Fruit fly (Drosophila melanogaster): ENCODE data around the gene Pop1.

The Pop1 gene

dm6 chrX:5603009-5603408 is 19.4 kb upstream of the Pop1 start:
- TF ChIP-seq CG7372 (GFP tag; IDR thresholded peaks at IDR 0.05) = 0 out of 2 replicates have a peak, but pooled peaks have one; percentile 10
- no peak for TF ChIP-seq NK7.1 (GFP tag; optimal IDR thresholded peaks at IDR 0.05)
- 0 out of 2 replicates have a peak, but pooled peaks have one; percentile 26 for TF ChIP-seq lmd (GFP tag; IDR thresholded peaks at IDR 0.05)
- peak; percentile 52 for TF ChIP-seq Med (GFP tag)
- TF ChIP-seq CG10979 (tag; optimal IDR thresholded peaks at IDR 0.05) = peak; percentile 2
- no peak for TF ChIP-seq B-H1 (GFP tag; IDR thresholded peaks at IDR 0.05)
- 0 out of 3 replicates have a peak, but pooled peaks have one; percentile 14 for TF ChIP-seq CG2889 (GFP tag; IDR thresholded peaks at IDR 0.05)
- TF ChIP-seq bsh (GFP tag; optimal IDR thresholded peaks at IDR 0.05) = peak in 1 of 2 experiments; percentile 6
- no peak for TF ChIP-seq CG9609 (GFP tag; optimal IDR thresholded peaks at IDR 0.05)
- TF ChIP-seq peb (GFP tag; IDR thresholded peaks at IDR 0.05) = no peak
- no peak for TF ChIP-seq Hr51 (GFP tag; optimal IDR thresholded peaks at IDR 0.05)
- TF ChIP-seq CG17328 (GFP tag; IDR thresholded peaks at IDR 0.05) = peak; percentile 32; the same call in 1 of the 2 replicates
- TF ChIP-seq dmrt11E (tag; optimal IDR thresholded peaks at IDR 0.05) = peak; percentile 34
- peak; percentile 27 for TF ChIP-seq Ets65A (GFP tag)
- TF ChIP-seq CG1603 (tag; optimal IDR thresholded peaks at IDR 0.05) = peak; percentile 20
- 0 out of 3 replicates have a peak, but pooled peaks have one; percentile 52 for TF ChIP-seq CG11456 (GFP tag; IDR thresholded peaks at IDR 0.05)
- peak; percentile 15 for TF ChIP-seq gem (tag; optimal IDR thresholded peaks at IDR 0.05)
- peak; percentile 4 for TF ChIP-seq CG18599 (GFP tag; optimal IDR thresholded peaks at IDR 0.05)
- TF ChIP-seq mirr (GFP tag; optimal IDR thresholded peaks at IDR 0.05) = no peak
- peak; percentile 9 for TF ChIP-seq CG2712 (tag; optimal IDR thresholded peaks at IDR 0.05)
- no peak for TF ChIP-seq prd (optimal IDR thresholded peaks at IDR 0.05)
- peak; percentile 59; the same call in 2 of the 3 replicates for TF ChIP-seq prd (GFP tag; IDR thresholded peaks at IDR 0.05)
- 0 out of 3 replicates have a peak, but pooled peaks have one; percentile 29 for TF ChIP-seq zfh1 (GFP tag; IDR thresholded peaks at IDR 0.05)
- TF ChIP-seq ken (GFP tag; IDR thresholded peaks at IDR 0.05) = no peak

DNA sequence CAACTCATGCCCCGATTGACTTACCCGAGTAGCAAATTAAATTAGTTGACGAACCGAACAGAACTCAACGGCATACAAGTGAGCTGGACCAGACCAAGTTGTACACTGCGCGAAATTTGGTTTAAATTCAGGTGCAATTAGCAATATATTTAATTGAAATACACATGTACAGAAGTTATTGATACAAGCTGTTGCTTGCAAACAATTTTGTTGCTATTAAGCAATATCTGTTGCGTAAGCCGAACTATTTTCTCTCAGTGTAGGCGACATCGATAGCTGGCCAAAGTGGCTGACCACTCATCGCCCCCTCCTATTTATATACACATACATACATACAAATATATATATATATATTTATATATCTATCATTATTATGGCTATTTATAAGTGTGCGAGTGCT is 18.3 kb upstream of the Pop1 start:
- TF ChIP-seq CG17359 (tag; optimal IDR thresholded peaks at IDR 0.05) = peak; percentile 7
- TF ChIP-seq Hsf (GFP tag; optimal IDR thresholded peaks at IDR 0.05) = peak; percentile 20
- TF ChIP-seq rib (GFP tag; IDR thresholded peaks at IDR 0.05) = 0 out of 2 replicates have a peak, but pooled peaks have one; percentile 19
- TF ChIP-seq vvl (GFP tag; IDR thresholded peaks at IDR 0.05) = peak; percentile 60; the same call in 1 of the 2 replicates
- TF ChIP-seq Meics (GFP tag; optimal IDR thresholded peaks at IDR 0.05) = peak; percentile 31
- 0 out of 2 replicates have a peak, but pooled peaks have one; percentile 9 for TF ChIP-seq esg (GFP tag; conservative IDR thresholded peaks at IDR 0.05)
- 0 out of 2 replicates have a peak, but pooled peaks have one; percentile 17 for TF ChIP-seq dan (GFP tag; IDR thresholded peaks at IDR 0.05)
- TF ChIP-seq CG13775 (GFP tag; optimal IDR thresholded peaks at IDR 0.05) = peak; percentile 41
- peak; percentile 30; the same call in 1 of the 4 replicates for TF ChIP-seq Gug (GFP tag; IDR thresholded peaks at IDR 0.05)
- no peak for TF ChIP-seq CG10543 (GFP tag; optimal IDR thresholded peaks at IDR 0.05)
- TF ChIP-seq lola (GFP tag; optimal IDR thresholded peaks at IDR 0.05) = peak in 1 of 3 experiments; percentile 48
- TF ChIP-seq CG10959 (GFP tag; IDR thresholded peaks at IDR 0.05) = peak; percentile 36; the same call in 1 of the 2 replicates
- TF ChIP-seq bab2 (GFP tag; optimal IDR thresholded peaks at IDR 0.05) = peak; percentile 28
- TF ChIP-seq CG10267 (tag; optimal IDR thresholded peaks at IDR 0.05) = peak; percentile 13
- TF ChIP-seq seq (GFP tag; IDR thresholded peaks at IDR 0.05) = peak; percentile 49; the same call in 1 of the 2 replicates
- TF ChIP-seq CG7786 (GFP tag; optimal IDR thresholded peaks at IDR 0.05) = peak; percentile 15
- TF ChIP-seq CkIIα-i1 (GFP tag; IDR thresholded peaks at IDR 0.05) = no peak
- TF ChIP-seq CG1603 (tag; optimal IDR thresholded peaks at IDR 0.05) = peak; percentile 74
- peak; percentile 45; the same call in 1 of the 3 replicates for TF ChIP-seq ci (GFP tag; IDR thresholded peaks at IDR 0.05)
- TF ChIP-seq Chrac-16 (GFP tag; optimal IDR thresholded peaks at IDR 0.05) = peak; percentile 13
- no peak for TF ChIP-seq CG8290 (GFP tag; optimal IDR thresholded peaks at IDR 0.05)
- peak in 1 of 2 experiments; percentile 67 for TF ChIP-seq CG8290 (tag; optimal IDR thresholded peaks at IDR 0.05)
- peak; percentile 31 for TF ChIP-seq CG1233 (GFP tag; optimal IDR thresholded peaks at IDR 0.05)
- TF ChIP-seq CG17829 (tag; optimal IDR thresholded peaks at IDR 0.05) = peak; percentile 53
- peak; percentile 59; the same call in 1 of the 2 replicates for TF ChIP-seq ara (GFP tag; IDR thresholded peaks at IDR 0.05)
- TF ChIP-seq CG7271 (tag; optimal IDR thresholded peaks at IDR 0.05) = peak; percentile 26
- peak in 1 of 2 experiments; percentile 17 for TF ChIP-seq dpn (GFP tag; optimal IDR thresholded peaks at IDR 0.05)
- TF ChIP-seq CG10209 (GFP tag; optimal IDR thresholded peaks at IDR 0.05) = peak; percentile 23
